Worm (Caenorhabditis elegans) whole organism, midembryonic: ENCODE data around the gene C34E11.4.

ENCODE experiments used
- T22C8.4 ChIP-seq: fragments of 200-800 bp; sonication (Bioruptor generic); IDR thresholded peaks from 2 replicates; pipeline ENCODE4 v1.3.6; 2022; ENCODE audit warnings: missing genetic modification characterization, missing compliant biosample characterization
- cog-1 ChIP-seq: sonication (generic microtip); optimal IDR thresholded peaks from 2 replicates; lab custom pipeline; 2016; ENCODE audit warnings: missing genetic modification characterization, missing compliant biosample characterization
- flt-1 ChIP-seq: fragments of 200-800 bp; sonication (Bioruptor generic); IDR thresholded peaks from 2 replicates; pipeline ENCODE4 v1.3.6; 2022; ENCODE audit warnings: missing genetic modification characterization, missing compliant biosample characterization
- klf-2 ChIP-seq: fragments of 200-800 bp; sonication (Bioruptor generic); conservative IDR thresholded peaks from 2 replicates; pipeline ENCODE4 v1.3.6; 2022; ENCODE audit warnings: missing genetic modification reagents, missing genetic modification characterization, missing compliant biosample characterization
- med-1 ChIP-seq: sonication (generic microtip); optimal IDR thresholded peaks from 2 replicates; lab custom pipeline; 2017; ENCODE audit warnings: missing genetic modification characterization, mild to moderate bottlenecking, missing compliant biosample characterization, antibody characterized with exemption, missing genetic modification reagents; ENCODE audit not compliant: insufficient read depth
- ref-1 ChIP-seq: fragments of 200-800 bp; sonication (Bioruptor generic); conservative IDR thresholded peaks from 2 replicates; pipeline ENCODE4 v1.3.6; 2022; ENCODE audit warnings: missing genetic modification reagents, missing genetic modification characterization, missing compliant biosample characterization
- tab-1 ChIP-seq: fragments of 200-800 bp; sonication (Bioruptor generic); IDR thresholded peaks from 2 replicates; pipeline ENCODE4 v1.3.6; 2022; ENCODE audit warnings: missing genetic modification characterization, missing compliant biosample characterization
- ztf-23 ChIP-seq: fragments of 200-800 bp; sonication (Bioruptor generic); IDR thresholded peaks from 2 replicates; pipeline ENCODE4 v1.3.6; 2022; ENCODE audit warnings: missing genetic modification reagents, missing genetic modification characterization, missing compliant biosample characterization
- ztf-29 ChIP-seq: fragments of 200-800 bp; sonication (Bioruptor generic); IDR thresholded peaks from 2 replicates; pipeline ENCODE4 v1.3.6; 2022; ENCODE audit warnings: missing genetic modification reagents, missing genetic modification characterization, missing compliant biosample characterization

Gene C34E11.4

ce11 chrX:11828661-11829060 lies 24.7 kb downstream of the C34E11.4 start:
- TF ChIP-seq flt-1 (GFP tag; lab: Robert Waterston, UW) (no peak), klf-2 (GFP tag; lab: Robert Waterston, UW) (no peak), ztf-23 (GFP tag; lab: Robert Waterston, UW) (no peak), T22C8.4 (no peak), med-1 (no peak), tab-1 (GFP tag; lab: Robert Waterston, UW) (no peak), ztf-29 (GFP tag; lab: Robert Waterston, UW) (no peak), cog-1 (tag; lab: Kevin White, UChicago) (no peak), ref-1 (GFP tag; lab: Robert Waterston, UW) (no peak)

ce11 chrX:11837378-11837777 lies 33.4 kb downstream of the C34E11.4 start, which contains the start of gene taf-7.1:
TSS of gene taf-7.1 (minus strand) at chrX:11837478.
- TF ChIP-seq ref-1 (GFP tag; lab: Robert Waterston, UW) (no peak), klf-2 (GFP tag; lab: Robert Waterston, UW) (no peak), T22C8.4 (no peak), tab-1 (GFP tag; lab: Robert Waterston, UW) (no peak), ztf-23 (GFP tag; lab: Robert Waterston, UW) (no peak), med-1 (no peak), ztf-29 (GFP tag; lab: Robert Waterston, UW) (no peak), flt-1 (GFP tag; lab: Robert Waterston, UW) (no peak)

- TF ChIP-seq klf-2 (GFP tag; lab: Robert Waterston, UW) (no peak), flt-1 (GFP tag; lab: Robert Waterston, UW) (no peak), ztf-23 (GFP tag; lab: Robert Waterston, UW) (no peak), cog-1 (tag; lab: Kevin White, UChicago) (no peak), T22C8.4 (no peak), tab-1 (GFP tag; lab: Robert Waterston, UW) (no peak), ref-1 (GFP tag; lab: Robert Waterston, UW) (no peak), ztf-29 (GFP tag; lab: Robert Waterston, UW) (no peak), med-1 (no peak)
Observed at ce11 chrX:11843363-11843762, 39.4 kb downstream of the C34E11.4 start, which contains the start of gene F54F7.2. TSS of gene F54F7.2 (plus strand) at chrX:11843663.

ce11 chrX:11848618-11849017 lies 44.6 kb downstream of the C34E11.4 start, which contains the start of gene F54F7.9:
TSS of gene F54F7.9 (minus strand) at chrX:11848718.
- TF ChIP-seq ztf-29 (GFP tag; lab: Robert Waterston, UW) (no peak), flt-1 (GFP tag; lab: Robert Waterston, UW) (no peak)

- TF ChIP-seq flt-1 (GFP tag; lab: Robert Waterston, UW) = no peak
- TF ChIP-seq cog-1 (tag; lab: Kevin White, UChicago) = no peak
- no peak for TF ChIP-seq med-1
- no peak for TF ChIP-seq ref-1 (GFP tag; lab: Robert Waterston, UW)
- TF ChIP-seq ztf-29 (GFP tag; lab: Robert Waterston, UW) = no peak
- TF ChIP-seq ztf-23 (GFP tag; lab: Robert Waterston, UW) = no peak
Observed at ce11 chrX:11850082-11850481, 46.1 kb downstream of the C34E11.4 start, which contains the start of gene F54F7.3. TSS of gene F54F7.3 (minus strand) at chrX:11850182.

- TF ChIP-seq ztf-29 (GFP tag; lab: Robert Waterston, UW) (no peak), flt-1 (GFP tag; lab: Robert Waterston, UW) (no peak), tab-1 (GFP tag; lab: Robert Waterston, UW) (no peak), cog-1 (tag; lab: Kevin White, UChicago) (no peak), ref-1 (GFP tag; lab: Robert Waterston, UW) (no peak), T22C8.4 (no peak), ztf-23 (GFP tag; lab: Robert Waterston, UW) (no peak), klf-2 (GFP tag; lab: Robert Waterston, UW) (no peak), med-1 (no peak)
Observed at ce11 chrX:11850572-11850971, 46.6 kb downstream of the C34E11.4 start, which contains the start of gene F54F7.14. TSS of gene F54F7.14 (plus strand) at chrX:11850872.

- TF ChIP-seq ztf-29 (GFP tag; lab: Robert Waterston, UW) (no peak), med-1 (no peak), ztf-23 (GFP tag; lab: Robert Waterston, UW) (no peak), flt-1 (GFP tag; lab: Robert Waterston, UW) (no peak), klf-2 (GFP tag; lab: Robert Waterston, UW) (no peak), tab-1 (GFP tag; lab: Robert Waterston, UW) (no peak), cog-1 (tag; lab: Kevin White, UChicago) (no peak), T22C8.4 (no peak), ref-1 (GFP tag; lab: Robert Waterston, UW) (no peak)
Observed at ce11 chrX:11852494-11852893, 48.5 kb downstream of the C34E11.4 start, which contains the start of gene xtr-1. TSS of gene xtr-1 (plus strand) at chrX:11852794.

ce11 chrX:11854432-11854831 lies 50.4 kb downstream of the C34E11.4 start:
- TF ChIP-seq T22C8.4 (no peak), flt-1 (GFP tag; lab: Robert Waterston, UW) (no peak), ztf-29 (GFP tag; lab: Robert Waterston, UW) (no peak), ztf-23 (GFP tag; lab: Robert Waterston, UW) (no peak), cog-1 (tag; lab: Kevin White, UChicago) (no peak), ref-1 (GFP tag; lab: Robert Waterston, UW) (no peak), tab-1 (GFP tag; lab: Robert Waterston, UW) (no peak), klf-2 (GFP tag; lab: Robert Waterston, UW) (no peak), med-1 (no peak)

ce11 chrX:11854903-11855302 lies 50.9 kb downstream of the C34E11.4 start, which contains the start of gene F54F7.8:
TSS of gene F54F7.8 (minus strand) at chrX:11855003.
- TF ChIP-seq med-1 (no peak), ztf-29 (GFP tag; lab: Robert Waterston, UW) (no peak), ref-1 (GFP tag; lab: Robert Waterston, UW) (no peak), klf-2 (GFP tag; lab: Robert Waterston, UW) (no peak), ztf-23 (GFP tag; lab: Robert Waterston, UW) (no peak), cog-1 (tag; lab: Kevin White, UChicago) (no peak), flt-1 (GFP tag; lab: Robert Waterston, UW) (no peak), tab-1 (GFP tag; lab: Robert Waterston, UW) (no peak), T22C8.4 (no peak)
